Fruit fly (Drosophila melanogaster) whole organism, embryonic: ENCODE results near the gene CG15602.

Experiments
- CG1233 ChIP-seq: fragments of 200-800 bp; sonication (Bioruptor generic); optimal IDR thresholded peaks from 4 replicates; lab custom pipeline; 2018; ENCODE audit warnings: missing biosample characterization, mild to moderate bottlenecking, missing genetic modification characterization
- CG1603 ChIP-seq: fragments of 200-800 bp; sonication (Bioruptor generic); optimal IDR thresholded peaks from 2 replicates; lab custom pipeline; 2019; ENCODE audit warnings: missing biosample characterization, mild to moderate bottlenecking, missing genetic modification characterization, moderate library complexity
- CG2712 ChIP-seq: fragments of 200-800 bp; optimal IDR thresholded peaks from 3 replicates; lab custom pipeline; 2019; ENCODE audit warnings: missing biosample characterization, mild to moderate bottlenecking, missing genetic modification characterization, moderate library complexity
- CG34422 ChIP-seq: fragments of 200-800 bp; sonication (Bioruptor generic); IDR thresholded peaks from 3 replicates; pipeline ENCODE4 v1.3.6; 2022; ENCODE audit warnings: missing biosample characterization, missing genetic modification characterization
- CG8765 ChIP-seq: fragments of 200-800 bp; sonication (Bioruptor generic); IDR thresholded peaks from 2 replicates; pipeline ENCODE4 v1.3.6; 2022; ENCODE audit warnings: missing biosample characterization, missing genetic modification characterization
- CrebB ChIP-seq: fragments of 200-800 bp; sonication (Bioruptor generic); optimal IDR thresholded peaks from 3 replicates; lab custom pipeline; 2018; ENCODE audit warnings: missing biosample characterization, mild to moderate bottlenecking, missing genetic modification characterization
- Hand ChIP-seq: fragments of 200-800 bp; sonication (Bioruptor generic); optimal IDR thresholded peaks from 2 replicates; lab custom pipeline; 2017; ENCODE audit warnings: mild to moderate bottlenecking, missing biosample characterization, missing genetic modification reagents, missing genetic modification characterization
- Nf-YC ChIP-seq: fragments of 200-800 bp; optimal IDR thresholded peaks from 3 replicates; lab custom pipeline; 2019; ENCODE audit warnings: missing biosample characterization, mild to moderate bottlenecking, missing genetic modification characterization, moderate library complexity
- NfI ChIP-seq: fragments of 200-800 bp; sonication (Bioruptor generic); optimal IDR thresholded peaks from 3 replicates; lab custom pipeline; 2018; ENCODE audit warnings: missing biosample characterization, mild to moderate bottlenecking, missing genetic modification characterization, moderate library complexity
- Sox100B ChIP-seq: fragments of 200-800 bp; sonication (Bioruptor generic); optimal IDR thresholded peaks from 3 replicates; lab custom pipeline; 2018; ENCODE audit warnings: missing biosample characterization, mild to moderate bottlenecking, missing genetic modification characterization
- Xrp1 ChIP-seq: fragments of 200-800 bp; sonication (Bioruptor generic); IDR thresholded peaks from 2 replicates; pipeline ENCODE4 v1.3.6; 2022; ENCODE audit warnings: missing biosample characterization, missing genetic modification characterization
- lab ChIP-seq: fragments of 200-800 bp; sonication (Bioruptor generic); optimal IDR thresholded peaks from 3 replicates; lab custom pipeline; 2017; ENCODE audit warnings: missing biosample characterization, missing genetic modification characterization, mild to moderate bottlenecking, moderate library complexity, missing genetic modification reagents
- nmo ChIP-seq: fragments of 200-800 bp; sonication (Bioruptor generic); optimal IDR thresholded peaks from 2 replicates; lab custom pipeline; 2018; ENCODE audit warnings: missing biosample characterization, mild to moderate bottlenecking, missing genetic modification characterization, moderate library complexity
- unpg ChIP-seq: fragments of 200-800 bp; sonication (Bioruptor generic); optimal IDR thresholded peaks from 3 replicates; lab custom pipeline; 2018; ENCODE audit warnings: missing biosample characterization, mild to moderate bottlenecking, missing genetic modification characterization, moderate library complexity

DNA sequence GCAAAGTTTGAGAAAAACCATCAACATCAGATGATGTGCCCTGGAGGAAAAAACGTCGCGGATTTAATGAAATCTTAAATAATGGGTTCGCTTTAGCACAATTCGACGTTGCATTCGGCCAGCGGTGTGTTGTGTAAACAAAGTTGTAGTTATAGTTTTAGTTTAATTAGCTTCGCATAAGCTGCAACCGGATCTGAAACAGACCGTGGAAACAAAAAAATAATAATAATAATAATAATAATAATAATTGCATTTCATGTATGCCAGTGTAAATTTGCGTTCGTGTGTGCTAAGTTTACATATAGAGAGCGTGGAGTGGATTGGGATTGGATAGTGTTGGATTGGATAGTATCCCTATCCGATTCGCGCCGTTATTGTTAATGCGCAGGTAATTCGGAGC is 5.6 kb downstream of the CG15602 start:
- TF ChIP-seq CG34422, result no peak
- TF ChIP-seq CG2712, result no peak
- no peak for TF ChIP-seq NfI (GFP tag; lab: Kevin White, UChicago)
- TF ChIP-seq unpg (GFP tag; lab: Kevin White, UChicago), result no peak
- TF ChIP-seq CG1233, result no peak
- no peak for TF ChIP-seq Xrp1 (GFP tag; lab: Robert Waterston, UW)
- TF ChIP-seq Nf-YC (tag; lab: Kevin White, UChicago), result no peak
- TF ChIP-seq CrebB (tag; lab: Kevin White, UChicago), result no peak
- TF ChIP-seq nmo (GFP tag; lab: Kevin White, UChicago), result no peak
- TF ChIP-seq CG8765 (GFP tag; lab: Robert Waterston, UW), result no peak
- TF ChIP-seq Hand (GFP tag; lab: Kevin White, UChicago), result no peak
- TF ChIP-seq Sox100B (GFP tag; lab: Kevin White, UChicago), result no peak
- TF ChIP-seq lab (GFP tag; lab: Kevin White, UChicago), result no peak
- no peak for TF ChIP-seq CG1603 (tag; lab: Kevin White, UChicago)
